Fruit fly (Drosophila melanogaster) Kc167 (cell line): ENCODE data around the gene CG3942.

Source experiments
- h ChIP-seq: fragments of >200 bp; optimal IDR thresholded peaks from 3 replicates; lab custom pipeline; 2018; ENCODE audit warnings: missing external identifiers
- psq ChIP-seq: fragments of >200 bp; optimal IDR thresholded peaks from 2 replicates; lab custom pipeline; 2017; ENCODE audit warnings: missing external identifiers
- ttk ChIP-seq: sonication (Bioruptor generic); optimal IDR thresholded peaks from 2 replicates; lab custom pipeline; 2017; ENCODE audit warnings: missing external identifiers

DNA sequence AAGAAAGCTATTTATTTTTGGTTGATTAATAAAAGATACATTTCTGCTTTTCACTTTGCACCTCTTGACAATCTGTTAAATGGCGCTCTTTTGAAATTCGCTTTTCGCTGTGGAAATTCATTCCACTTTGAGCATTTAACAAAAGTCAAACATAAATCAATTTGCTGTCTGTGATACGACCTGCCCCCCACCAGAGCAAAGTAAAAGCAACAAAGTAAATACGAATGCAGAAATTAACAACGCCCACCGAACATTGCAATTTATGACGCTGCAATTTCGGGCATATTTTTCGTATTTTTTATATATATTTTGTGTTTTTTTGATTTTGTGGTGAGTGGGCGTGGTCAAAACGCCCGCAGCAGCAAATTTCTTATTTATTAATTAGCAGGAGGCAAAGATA lies 31.6 kb downstream of the CG3942 start:
- no peak for TF ChIP-seq h (lab: Kevin White, UChicago)
- TF ChIP-seq psq (lab: Kevin White, UChicago), result no peak
- no peak for TF ChIP-seq ttk (lab: Kevin White, UChicago)
